Fruit fly (Drosophila melanogaster) whole organism, embryonic: ENCODE data around the gene CG16736.

Experiments used
- Asciz ChIP-seq: fragments of 200-800 bp; sonication (Bioruptor generic); optimal IDR thresholded peaks from 2 replicates; lab custom pipeline; 2017; ENCODE audit warnings: missing biosample characterization, mild to moderate bottlenecking, missing genetic modification characterization, missing genetic modification reagents
- Atf6 ChIP-seq: fragments of 200-800 bp; sonication (Bioruptor generic); IDR thresholded peaks from 2 replicates; pipeline ENCODE4 v1.3.6; 2022; ENCODE audit warnings: missing biosample characterization, missing genetic modification characterization
- Blimp-1 ChIP-seq: fragments of 200-800 bp; sonication (Bioruptor generic); optimal IDR thresholded peaks from 3 replicates; lab custom pipeline; 2018; ENCODE audit warnings: missing biosample characterization, missing genetic modification characterization, mild to moderate bottlenecking, moderate library complexity, missing genetic modification reagents
- CG10543 ChIP-seq: fragments of 200-800 bp; sonication (Bioruptor generic); optimal IDR thresholded peaks from 3 replicates; lab custom pipeline; 2017; ENCODE audit warnings: missing biosample characterization, mild to moderate bottlenecking, missing genetic modification characterization, moderate library complexity
- CG11093 ChIP-seq: fragments of 200-800 bp; sonication (Bioruptor generic); IDR thresholded peaks from 3 replicates; pipeline ENCODE4 v1.3.6; 2022; ENCODE audit warnings: missing biosample characterization, missing genetic modification characterization
- CG15514 ChIP-seq: fragments of 200-800 bp; sonication (Bioruptor generic); optimal IDR thresholded peaks from 3 replicates; lab custom pipeline; 2017; ENCODE audit warnings: missing biosample characterization, missing genetic modification characterization, mild to moderate bottlenecking, moderate library complexity, missing genetic modification reagents
- CG1603 ChIP-seq: fragments of 200-800 bp; sonication (Bioruptor generic); optimal IDR thresholded peaks from 2 replicates; lab custom pipeline; 2019; ENCODE audit warnings: missing biosample characterization, mild to moderate bottlenecking, missing genetic modification characterization, moderate library complexity
- CG16779 ChIP-seq: fragments of 200-800 bp; sonication (Bioruptor generic); IDR thresholded peaks from 2 replicates; pipeline ENCODE4 v1.3.6; 2022; ENCODE audit warnings: missing biosample characterization, missing genetic modification characterization
- CG16863 ChIP-seq: fragments of 200-800 bp; sonication (Bioruptor generic); optimal IDR thresholded peaks from 3 replicates; lab custom pipeline; 2016; ENCODE audit warnings: missing biosample characterization, missing genetic modification characterization
- CG17568 ChIP-seq: fragments of 200-800 bp; sonication (Bioruptor generic); optimal IDR thresholded peaks from 2 replicates; lab custom pipeline; 2018; ENCODE audit warnings: missing biosample characterization, mild to moderate bottlenecking, missing genetic modification characterization, moderate library complexity
- CG3163 ChIP-seq: fragments of 200-800 bp; sonication (Bioruptor generic); optimal IDR thresholded peaks from 3 replicates; lab custom pipeline; 2016; ENCODE audit warnings: missing biosample characterization, missing genetic modification characterization
- CG3407 ChIP-seq: fragments of 200-800 bp; sonication (Bioruptor generic); optimal IDR thresholded peaks from 2 replicates; lab custom pipeline; 2018; ENCODE audit warnings: missing biosample characterization, mild to moderate bottlenecking, missing genetic modification characterization
- CG34422 ChIP-seq: fragments of 200-800 bp; sonication (Bioruptor generic); IDR thresholded peaks from 3 replicates; pipeline ENCODE4 v1.3.6; 2022; ENCODE audit warnings: missing biosample characterization, missing genetic modification characterization
- CG4424 ChIP-seq: fragments of 200-800 bp; sonication (Bioruptor generic); optimal IDR thresholded peaks from 3 replicates; lab custom pipeline; 2016; ENCODE audit warnings: missing biosample characterization, missing genetic modification characterization
- CG4854 ChIP-seq: fragments of 200-800 bp; sonication (Bioruptor generic); optimal IDR thresholded peaks from 2 replicates; lab custom pipeline; 2016; ENCODE audit warnings: missing biosample characterization, missing genetic modification characterization, inconsistent platforms
- Chrac-16 ChIP-seq: fragments of 200-800 bp; sonication (Bioruptor generic); optimal IDR thresholded peaks from 3 replicates; lab custom pipeline; 2016; ENCODE audit warnings: missing biosample characterization, missing genetic modification characterization
- Dad ChIP-seq: fragments of 200-800 bp; sonication (Bioruptor generic); optimal IDR thresholded peaks from 3 replicates; lab custom pipeline; 2016; ENCODE audit warnings: missing biosample characterization, missing genetic modification characterization
- Dbx ChIP-seq: fragments of 200-800 bp; sonication (Bioruptor generic); IDR thresholded peaks from 3 replicates; pipeline ENCODE4 v1.3.6; 2022; ENCODE audit warnings: missing biosample characterization, missing genetic modification characterization
- Doc3 ChIP-seq: fragments of 200-800 bp; sonication (Bioruptor generic); IDR thresholded peaks from 3 replicates; pipeline ENCODE4 v1.3.6; 2022; ENCODE audit warnings: missing biosample characterization, missing genetic modification characterization; ENCODE audit not compliant: partially characterized antibody
- GATAe ChIP-seq: fragments of 200-800 bp; sonication (Bioruptor generic); conservative IDR thresholded peaks from 2 replicates; pipeline ENCODE4 v1.3.6; 2022; ENCODE audit warnings: missing biosample characterization, missing genetic modification characterization
- H15 ChIP-seq: fragments of 200-800 bp; sonication (Bioruptor generic); IDR thresholded peaks from 3 replicates; pipeline ENCODE4 v1.3.6; 2022; ENCODE audit warnings: missing biosample characterization, missing genetic modification characterization
- HmgZ ChIP-seq: fragments of 200-800 bp; sonication (Bioruptor generic); optimal IDR thresholded peaks from 2 replicates; lab custom pipeline; 2018; ENCODE audit warnings: missing biosample characterization, mild to moderate bottlenecking, missing genetic modification characterization
- Hr3 ChIP-seq: fragments of 200-800 bp; sonication (Bioruptor generic); optimal IDR thresholded peaks from 3 replicates; lab custom pipeline; 2016; ENCODE audit warnings: missing biosample characterization, missing genetic modification characterization
- Hr51 ChIP-seq, 2 experiments: fragments of 200-800 bp; sonication (Bioruptor generic); optimal IDR thresholded peaks; 2 replicates in 1 of 2; 3 replicates in 1 of 2; lab custom pipeline; 2016 to 2018; ENCODE audit warnings: missing biosample characterization in 2 of 2, missing genetic modification characterization in 2 of 2, mild to moderate bottlenecking in 1 of 2, moderate library complexity in 1 of 2
- Lhr ChIP-seq: fragments of 200-800 bp; sonication (Bioruptor generic); optimal IDR thresholded peaks from 3 replicates; lab custom pipeline; 2017; ENCODE audit warnings: mild to moderate bottlenecking, missing biosample characterization, missing genetic modification reagents, missing genetic modification characterization
- Lpt ChIP-seq: fragments of >200 bp; optimal IDR thresholded peaks from 2 replicates; lab custom pipeline; 2018; ENCODE audit warnings: missing biosample characterization, missing genetic modification characterization
- MBD-R2 ChIP-seq: fragments of 200-800 bp; sonication (Bioruptor generic); IDR thresholded peaks from 2 replicates; pipeline ENCODE4 v1.3.6; 2022; ENCODE audit warnings: missing biosample characterization, missing genetic modification characterization
- NC2β ChIP-seq: fragments of 200-800 bp; sonication (Bioruptor generic); optimal IDR thresholded peaks from 2 replicates; lab custom pipeline; 2016; ENCODE audit warnings: missing biosample characterization, missing genetic modification characterization
- Sox100B ChIP-seq: fragments of 200-800 bp; sonication (Bioruptor generic); optimal IDR thresholded peaks from 3 replicates; lab custom pipeline; 2018; ENCODE audit warnings: missing biosample characterization, mild to moderate bottlenecking, missing genetic modification characterization
- Usf ChIP-seq: fragments of 200-800 bp; sonication (Bioruptor generic); optimal IDR thresholded peaks from 2 replicates; lab custom pipeline; 2017; ENCODE audit warnings: missing genotype, missing biosample characterization, missing genetic modification characterization
- ac ChIP-seq: fragments of 200-800 bp; sonication (Bioruptor generic); optimal IDR thresholded peaks from 3 replicates; lab custom pipeline; 2017; ENCODE audit warnings: missing biosample characterization, mild to moderate bottlenecking, missing genetic modification characterization
- ash1 ChIP-seq: fragments of 200-800 bp; sonication (Bioruptor generic); optimal IDR thresholded peaks from 2 replicates; lab custom pipeline; 2018; ENCODE audit warnings: missing biosample characterization, mild to moderate bottlenecking, missing genetic modification characterization
- bowl ChIP-seq: fragments of 200-800 bp; sonication (Bioruptor generic); IDR thresholded peaks from 2 replicates; pipeline ENCODE4 v1.3.6; 2022; ENCODE audit warnings: missing biosample characterization, missing genetic modification characterization
- cato ChIP-seq: fragments of 200-800 bp; sonication (Bioruptor generic); optimal IDR thresholded peaks from 2 replicates; lab custom pipeline; 2016; ENCODE audit warnings: missing biosample characterization, missing genetic modification characterization, borderline replicate concordance
- chinmo ChIP-seq: fragments of 200-800 bp; sonication (Bioruptor generic); IDR thresholded peaks from 4 replicates; pipeline ENCODE4 v1.3.6; 2022; ENCODE audit warnings: missing biosample characterization, missing genetic modification characterization; ENCODE audit not compliant: partially characterized antibody
- ems ChIP-seq: fragments of 200-800 bp; sonication (Bioruptor generic); optimal IDR thresholded peaks from 3 replicates; lab custom pipeline; 2016; ENCODE audit warnings: missing biosample characterization, missing genetic modification characterization
- eve ChIP-seq, 2 experiments: fragments of >200 bp; optimal IDR thresholded peaks; 2 replicates each; lab custom pipeline; 2017; ENCODE audit warnings: missing biosample characterization in 2 of 2, missing genetic modification characterization in 2 of 2
- fd64A ChIP-seq: fragments of 200-800 bp; sonication (Bioruptor generic); optimal IDR thresholded peaks from 3 replicates; lab custom pipeline; 2018; ENCODE audit warnings: missing biosample characterization, mild to moderate bottlenecking, missing genetic modification characterization
- kay ChIP-seq: fragments of 200-800 bp; sonication (Bioruptor generic); optimal IDR thresholded peaks from 2 replicates; lab custom pipeline; 2016; ENCODE audit warnings: missing biosample characterization, missing genetic modification characterization
- lilli ChIP-seq: fragments of 200-800 bp; sonication (Bioruptor generic); optimal IDR thresholded peaks from 3 replicates; lab custom pipeline; 2016; ENCODE audit warnings: missing biosample characterization, missing genetic modification characterization
- mirr ChIP-seq: fragments of 200-800 bp; sonication (Bioruptor generic); optimal IDR thresholded peaks from 3 replicates; lab custom pipeline; 2018; ENCODE audit warnings: missing biosample characterization, mild to moderate bottlenecking, missing genetic modification characterization
- nmo ChIP-seq: fragments of 200-800 bp; sonication (Bioruptor generic); optimal IDR thresholded peaks from 2 replicates; lab custom pipeline; 2018; ENCODE audit warnings: missing biosample characterization, mild to moderate bottlenecking, missing genetic modification characterization, moderate library complexity
- oc ChIP-seq: fragments of 200-800 bp; sonication (Bioruptor generic); optimal IDR thresholded peaks from 2 replicates; lab custom pipeline; 2018; ENCODE audit warnings: missing biosample characterization, mild to moderate bottlenecking, missing genetic modification characterization, moderate library complexity
- pros ChIP-seq: fragments of 200-800 bp; sonication (Bioruptor generic); optimal IDR thresholded peaks from 3 replicates; lab custom pipeline; 2019; ENCODE audit warnings: missing biosample characterization, mild to moderate bottlenecking, missing genetic modification characterization, moderate library complexity
- sens-2 ChIP-seq: fragments of 200-800 bp; sonication (Bioruptor generic); IDR thresholded peaks from 2 replicates; pipeline ENCODE4 v1.3.6; 2022; ENCODE audit warnings: missing biosample characterization, missing genetic modification characterization
- sna ChIP-seq: fragments of 200-800 bp; sonication (Bioruptor generic); IDR thresholded peaks from 2 replicates; pipeline ENCODE4 v1.3.6; 2022; ENCODE audit warnings: missing biosample characterization, missing genetic modification characterization; ENCODE audit not compliant: partially characterized antibody
- tin ChIP-seq: fragments of 200-800 bp; sonication (Bioruptor generic); optimal IDR thresholded peaks from 3 replicates; lab custom pipeline; 2016; ENCODE audit warnings: missing biosample characterization, missing genetic modification characterization
- tll ChIP-seq, 2 experiments: fragments of 200-800 bp in 1 of 2; fragments of >200 bp in 1 of 2; sonication (Bioruptor generic) in 1 of 2; optimal IDR thresholded peaks; 2 replicates each; lab custom pipeline; 2017 to 2019; ENCODE audit warnings: missing biosample characterization in 2 of 2, missing genetic modification characterization in 2 of 2, mild to moderate bottlenecking in 1 of 2, moderate library complexity in 1 of 2
- trem ChIP-seq: fragments of 200-800 bp; optimal IDR thresholded peaks from 3 replicates; lab custom pipeline; 2019; ENCODE audit warnings: missing biosample characterization, mild to moderate bottlenecking, missing genetic modification characterization, moderate library complexity
- unpg ChIP-seq: fragments of 200-800 bp; sonication (Bioruptor generic); optimal IDR thresholded peaks from 3 replicates; lab custom pipeline; 2018; ENCODE audit warnings: missing biosample characterization, mild to moderate bottlenecking, missing genetic modification characterization, moderate library complexity
- yki ChIP-seq: fragments of >200 bp; optimal IDR thresholded peaks from 3 replicates; lab custom pipeline; 2018

The CG16736 gene

DNA sequence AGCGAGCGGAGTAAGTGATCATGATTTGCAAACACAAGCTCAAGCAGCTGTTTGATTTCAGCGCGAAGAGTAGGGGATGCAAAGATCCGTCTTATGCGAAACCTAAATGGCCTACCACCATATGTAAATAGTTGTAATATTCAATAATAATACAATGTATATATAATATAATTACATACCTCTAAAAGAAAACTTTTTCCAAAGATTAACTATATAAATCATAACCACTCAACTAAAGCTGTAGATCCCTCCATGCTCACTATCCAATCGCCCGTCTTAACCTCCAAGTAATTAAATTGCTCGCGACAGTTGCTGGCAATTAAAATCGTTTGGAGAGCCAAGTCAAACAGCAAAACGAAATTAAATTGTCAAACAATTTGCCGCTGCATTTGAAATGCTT is 30.2 kb downstream of the CG16736 start (continued):
- TF ChIP-seq Usf (GFP tag; lab: Kevin White, UChicago), result peak; percentile 60
- TF ChIP-seq kay, result peak; percentile 47
- TF ChIP-seq CG17568, result peak; percentile 3
- peak; percentile 31 for TF ChIP-seq Blimp-1 (GFP tag; lab: Kevin White, UChicago)
- peak; percentile 71 for TF ChIP-seq CG4424 (GFP tag; lab: Kevin White, UChicago)
- TF ChIP-seq Lhr (GFP tag; lab: Kevin White, UChicago), result no peak
- peak; percentile 70 for TF ChIP-seq Chrac-16 (GFP tag; lab: Kevin White, UChicago)
- no peak for TF ChIP-seq CG4854
- no peak for TF ChIP-seq fd64A
- peak in 1 of 2 experiments; percentile 62 for TF ChIP-seq eve (GFP tag; optimal IDR thresholded peaks at IDR 0.05; lab: Kevin White, UChicago)
- TF ChIP-seq H15 (GFP tag; lab: Robert Waterston, UW), result peak; percentile 73; the same call in 2 of the 3 replicates
- peak; percentile 47 for TF ChIP-seq tin
- TF ChIP-seq CG3163 (GFP tag; lab: Kevin White, UChicago), result no peak
- peak; percentile 8 for TF ChIP-seq CG1603 (tag; lab: Kevin White, UChicago)
- no peak for TF ChIP-seq yki (lab: Kevin White, UChicago)
- no peak for TF ChIP-seq Doc3
- peak; percentile 71 for TF ChIP-seq nmo (GFP tag; lab: Kevin White, UChicago)
- peak; percentile 1 to 87 for TF ChIP-seq Hr51 (GFP tag; optimal IDR thresholded peaks at IDR 0.05; lab: Kevin White, UChicago)
- TF ChIP-seq Hr3 (GFP tag; lab: Kevin White, UChicago), result peak; percentile 78
- no peak for TF ChIP-seq sens-2 (GFP tag; lab: Robert Waterston, UW)
- peak; percentile 63 for TF ChIP-seq lilli (GFP tag; lab: Kevin White, UChicago)
- no peak for TF ChIP-seq oc (tag; lab: Kevin White, UChicago)
- no peak for TF ChIP-seq ac
- TF ChIP-seq CG15514 (GFP tag; lab: Kevin White, UChicago), result peak; percentile 51
- no peak for TF ChIP-seq pros (GFP tag; lab: Kevin White, UChicago)
- no peak for TF ChIP-seq ash1 (GFP tag; lab: Kevin White, UChicago)
- no peak for TF ChIP-seq Asciz (GFP tag; lab: Kevin White, UChicago)
- no peak for TF ChIP-seq CG16863 (GFP tag; lab: Kevin White, UChicago)
- TF ChIP-seq bowl, result no peak
- TF ChIP-seq CG11093 (GFP tag; lab: Robert Waterston, UW), result peak; percentile 35; the same call in 1 of the 3 replicates
- peak; percentile 39; the same call in 1 of the 2 replicates for TF ChIP-seq MBD-R2 (GFP tag; lab: Robert Waterston, UW)
- no peak for TF ChIP-seq NC2β
- TF ChIP-seq Lpt (GFP tag; lab: Kevin White, UChicago), result no peak
- no peak for TF ChIP-seq chinmo (GFP tag; lab: Robert Waterston, UW)
- TF ChIP-seq CG3407 (GFP tag; lab: Kevin White, UChicago), result no peak
- peak; percentile 55; the same call in 1 of the 2 replicates for TF ChIP-seq CG16779 (GFP tag; lab: Robert Waterston, UW)
- no peak for TF ChIP-seq trem (tag; lab: Kevin White, UChicago)
- peak; percentile 81 for TF ChIP-seq Dbx
- peak; percentile 55 for TF ChIP-seq ems (GFP tag; lab: Kevin White, UChicago)
- no peak for TF ChIP-seq sna (GFP tag; lab: Robert Waterston, UW)
- peak; percentile 83 for TF ChIP-seq CG34422 (GFP tag; lab: Robert Waterston, UW)
- TF ChIP-seq Sox100B (GFP tag; lab: Kevin White, UChicago), result peak; percentile 80
- TF ChIP-seq mirr (GFP tag; lab: Kevin White, UChicago), result no peak
- no peak for TF ChIP-seq tll (GFP tag; optimal IDR thresholded peaks at IDR 0.05; lab: Kevin White, UChicago)
- no peak; the same call in 1 of the 2 replicates for TF ChIP-seq GATAe (GFP tag; lab: Robert Waterston, UW)
- peak; percentile 77 for TF ChIP-seq unpg
- no peak for TF ChIP-seq cato (GFP tag; lab: Kevin White, UChicago)
- TF ChIP-seq Atf6 (GFP tag; lab: Robert Waterston, UW), result peak; percentile 83
- TF ChIP-seq Dad (GFP tag; lab: Kevin White, UChicago), result peak; percentile 19
- no peak for TF ChIP-seq CG10543 (GFP tag; lab: Kevin White, UChicago)
- no peak for TF ChIP-seq HmgZ (tag; lab: Kevin White, UChicago)
